Fruit fly (Drosophila melanogaster): ENCODE data around the gene Prosbeta3.
A peak's percentile ranks its signal among the peaks of the same experiment; 100 is the strongest.

Gene Prosbeta3

dm6 chr3R:9055119-9056105 is 49.4 kb upstream of the Prosbeta3 start (continued):
- TF ChIP-seq CG15514 (GFP tag; optimal IDR thresholded peaks at IDR 0.05) = peak; percentile 86
- TF ChIP-seq CG34422 (GFP tag; IDR thresholded peaks at IDR 0.05) = no peak
- peak; percentile 85 for TF ChIP-seq Chrac-16 (GFP tag; optimal IDR thresholded peaks at IDR 0.05)
- peak; percentile 21 for TF ChIP-seq Sry-δ (GFP tag; optimal IDR thresholded peaks at IDR 0.05)
- peak; percentile 84 for TF ChIP-seq CG4707 (GFP tag; optimal IDR thresholded peaks at IDR 0.05)
- TF ChIP-seq Asciz (GFP tag; optimal IDR thresholded peaks at IDR 0.05) = peak; percentile 92
- no peak for TF ChIP-seq CG15479 (GFP tag; optimal IDR thresholded peaks at IDR 0.05)
- peak; percentile 96 for TF ChIP-seq CoRest (tag; optimal IDR thresholded peaks at IDR 0.05)
- TF ChIP-seq Dp (GFP tag; optimal IDR thresholded peaks at IDR 0.05) = no peak
- peak; percentile 97 for TF ChIP-seq sens (GFP tag)
- TF ChIP-seq CG12104 (GFP tag; optimal IDR thresholded peaks at IDR 0.05) = peak; percentile 92
- peak; percentile 64 for TF ChIP-seq CG10462 (GFP tag; optimal IDR thresholded peaks at IDR 0.05)
- peak; percentile 77 for TF ChIP-seq ems (GFP tag; optimal IDR thresholded peaks at IDR 0.05)
- TF ChIP-seq sr (GFP tag; IDR thresholded peaks at IDR 0.05) = no peak
- TF ChIP-seq CG1792 (GFP tag; optimal IDR thresholded peaks at IDR 0.05) = peak; percentile 62
- peak; percentile 98 for TF ChIP-seq CG7839 (tag; optimal IDR thresholded peaks at IDR 0.05)
- TF ChIP-seq CG12236 (GFP tag; optimal IDR thresholded peaks at IDR 0.05) = peak; percentile 33
- no peak for TF ChIP-seq CG14014 (GFP tag; IDR thresholded peaks at IDR 0.05)
- no peak for TF ChIP-seq Doc2 (GFP tag; IDR thresholded peaks at IDR 0.05)
- no peak for TF ChIP-seq ase (GFP tag; IDR thresholded peaks at IDR 0.05)
- TF ChIP-seq Bteb2 (GFP tag; optimal IDR thresholded peaks at IDR 0.05) = peak; percentile 80
- no peak for TF ChIP-seq h (optimal IDR thresholded peaks at IDR 0.05)
- TF ChIP-seq Vsx1 (GFP tag; optimal IDR thresholded peaks at IDR 0.05) = peak; percentile 70
- peak; percentile 73 for TF ChIP-seq CG9437 (GFP tag; optimal IDR thresholded peaks at IDR 0.05)
- peak; percentile 77 for TF ChIP-seq fd64A (GFP tag; optimal IDR thresholded peaks at IDR 0.05)
- peak; percentile 96 for TF ChIP-seq CG3281 (GFP tag; optimal IDR thresholded peaks at IDR 0.05)
- TF ChIP-seq Myb (GFP tag; optimal IDR thresholded peaks at IDR 0.05) = peak; percentile 48
- peak; percentile 86 for TF ChIP-seq zf30C (GFP tag; optimal IDR thresholded peaks at IDR 0.05)
- TF ChIP-seq dysf (GFP tag; IDR thresholded peaks at IDR 0.05) = no peak
- no peak for TF ChIP-seq gce (GFP tag; IDR thresholded peaks at IDR 0.05)
- no peak for TF ChIP-seq pan (optimal IDR thresholded peaks at IDR 0.05)
- no peak for TF ChIP-seq pan (GFP tag; optimal IDR thresholded peaks at IDR 0.05 in 1 of 2, IDR thresholded peaks at IDR 0.05 in 1 of 2)
- no peak for TF ChIP-seq sna (GFP tag; IDR thresholded peaks at IDR 0.05; ENCODE audit: partially characterized antibody)
- peak; percentile 93 for TF ChIP-seq ind (GFP tag; optimal IDR thresholded peaks at IDR 0.05)
- peak; percentile 97 for TF ChIP-seq Fer3 (tag; optimal IDR thresholded peaks at IDR 0.05)
- no peak for TF ChIP-seq CG3726 (GFP tag; IDR thresholded peaks at IDR 0.05)
- TF ChIP-seq CG15011 (GFP tag; optimal IDR thresholded peaks at IDR 0.05) = peak; percentile 90
- peak; percentile 94 for TF ChIP-seq bcd (GFP tag; optimal IDR thresholded peaks at IDR 0.05)
- peak; percentile 68 for TF ChIP-seq NC2β (GFP tag; optimal IDR thresholded peaks at IDR 0.05)
- TF ChIP-seq Stat92E (GFP tag; optimal IDR thresholded peaks at IDR 0.05) = peak in 1 of 3 experiments; percentile 29
- TF ChIP-seq zfh1 (GFP tag; IDR thresholded peaks at IDR 0.05) = no peak
- TF ChIP-seq fru (optimal IDR thresholded peaks at IDR 0.05) = no peak
- TF ChIP-seq wor (GFP tag; IDR thresholded peaks at IDR 0.05) = no peak
- no peak for TF ChIP-seq pita (GFP tag; optimal IDR thresholded peaks at IDR 0.05)
- no peak for TF ChIP-seq mld (GFP tag; IDR thresholded peaks at IDR 0.05; ENCODE audit: partially characterized antibody)
- TF ChIP-seq ro (GFP tag; IDR thresholded peaks at IDR 0.05) = no peak
- peak; percentile 35 for TF ChIP-seq psq (GFP tag; optimal IDR thresholded peaks at IDR 0.05)
- TF ChIP-seq insv (GFP tag; optimal IDR thresholded peaks at IDR 0.05) = peak in 1 of 2 experiments; percentile 49
- no peak for TF ChIP-seq pzg (GFP tag; optimal IDR thresholded peaks at IDR 0.05)

All from whole organism, embryonic.